Fruit fly (Drosophila melanogaster) whole organism, embryonic: ENCODE measurements around the gene CG11695.

Experiments used
- Atf3 ChIP-seq: fragments of 200-800 bp; sonication (Bioruptor generic); optimal IDR thresholded peaks from 3 replicates; lab custom pipeline; 2016; ENCODE audit warnings: missing biosample characterization, missing genetic modification characterization
- CG30020 ChIP-seq: fragments of 200-800 bp; optimal IDR thresholded peaks from 2 replicates; lab custom pipeline; 2019; ENCODE audit warnings: missing biosample characterization, mild to moderate bottlenecking, missing genetic modification characterization, moderate library complexity
- CG32767 ChIP-seq: fragments of 200-800 bp; sonication (Bioruptor generic); IDR thresholded peaks from 2 replicates; pipeline ENCODE4 v1.3.6; 2022; ENCODE audit warnings: missing biosample characterization, missing genetic modification characterization
- CG6654 ChIP-seq: fragments of 200-800 bp; sonication (Bioruptor generic); optimal IDR thresholded peaks from 2 replicates; lab custom pipeline; 2017; ENCODE audit warnings: missing biosample characterization, mild to moderate bottlenecking, missing genetic modification characterization
- CG6813 ChIP-seq: fragments of 200-800 bp; sonication (Bioruptor generic); optimal IDR thresholded peaks from 2 replicates; lab custom pipeline; 2017; ENCODE audit warnings: missing biosample characterization, missing genetic modification characterization, mild to moderate bottlenecking, moderate library complexity, missing genetic modification reagents
- CG9727 ChIP-seq: fragments of 200-800 bp; sonication (Bioruptor generic); optimal IDR thresholded peaks from 3 replicates; lab custom pipeline; 2017; ENCODE audit warnings: missing biosample characterization, mild to moderate bottlenecking, missing genetic modification characterization
- Dll ChIP-seq: fragments of 200-800 bp; sonication (Bioruptor generic); IDR thresholded peaks from 4 replicates; pipeline ENCODE4 v1.3.6; 2022; ENCODE audit warnings: missing biosample characterization, missing genetic modification characterization; ENCODE audit not compliant: partially characterized antibody
- Hr3 ChIP-seq: fragments of 200-800 bp; sonication (Bioruptor generic); optimal IDR thresholded peaks from 3 replicates; lab custom pipeline; 2016; ENCODE audit warnings: missing biosample characterization, missing genetic modification characterization
- Hr78 ChIP-seq, 2 experiments: fragments of 200-800 bp in 1 of 2; fragments of >200 bp in 1 of 2; sonication (Bioruptor generic) in 1 of 2; optimal IDR thresholded peaks; 2 replicates each; lab custom pipeline; 2017 to 2019; ENCODE audit warnings: missing biosample characterization in 2 of 2, missing genetic modification characterization in 2 of 2, mild to moderate bottlenecking in 1 of 2, moderate library complexity in 1 of 2

DNA sequence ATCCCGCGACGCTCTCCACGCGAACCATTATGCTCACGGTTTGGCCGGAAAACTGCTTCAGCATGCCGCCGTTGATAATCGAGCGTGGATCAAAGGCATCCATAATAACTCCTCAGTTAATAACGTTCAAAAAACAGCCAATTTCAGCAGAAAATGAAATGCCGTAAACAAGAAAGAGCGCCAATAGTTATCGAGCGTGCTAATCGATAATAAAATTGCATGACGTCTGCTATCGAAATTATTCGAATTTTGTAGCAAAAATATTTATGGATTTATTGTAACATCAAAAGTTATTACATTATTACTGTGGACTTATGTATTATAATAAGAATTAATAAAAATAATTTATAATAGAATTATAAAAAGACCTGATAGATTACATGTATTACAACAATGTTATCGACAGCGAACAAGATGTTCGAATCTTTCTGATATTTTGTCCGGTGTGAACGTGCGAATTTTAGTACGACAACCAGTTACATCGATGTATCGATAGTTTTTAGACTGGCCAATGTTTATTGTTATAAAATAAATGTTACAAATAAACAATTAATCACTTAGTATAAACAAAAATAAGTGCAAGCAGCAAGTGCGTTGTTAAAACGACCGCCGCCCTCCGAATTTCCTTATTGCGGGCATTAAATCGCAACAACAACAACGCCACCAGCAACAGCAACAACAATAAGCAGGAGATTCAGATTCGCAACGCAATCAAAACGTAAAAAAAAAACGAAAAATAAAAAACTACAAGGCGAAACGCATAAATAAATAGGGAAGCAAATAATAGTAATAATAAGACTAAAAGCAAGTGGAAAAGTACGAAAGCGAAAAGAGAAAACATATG is 39.2 kb downstream of the CG11695 start, which contains the start of the genes RPA3 and Met:
- TF ChIP-seq CG6654 (GFP tag; lab: Kevin White, UChicago) (no peak), Hr3 (GFP tag; lab: Kevin White, UChicago) (no peak), CG30020 (peak; percentile 79), Dll (GFP tag; lab: Robert Waterston, UW) (peak; percentile 81), CG6813 (GFP tag; lab: Kevin White, UChicago) (no peak), CG9727 (GFP tag; lab: Kevin White, UChicago) (no peak), Atf3 (GFP tag; lab: Kevin White, UChicago) (no peak), CG32767 (no peak), Hr78 (GFP tag; optimal IDR thresholded peaks at IDR 0.05; lab: Kevin White, UChicago) (no peak)
